Worm (Caenorhabditis elegans) whole organism, late embryonic: ENCODE results near the gene spe-36.

Source experiments
- C08G9.2 ChIP-seq: sonication (generic microtip); optimal IDR thresholded peaks from 2 replicates; lab custom pipeline; 2016; ENCODE audit warnings: mild to moderate bottlenecking, missing genetic modification characterization, moderate library complexity, missing compliant biosample characterization
- F13H6.1 ChIP-seq: sonication (generic microtip); optimal IDR thresholded peaks from 2 replicates; lab custom pipeline; 2016; ENCODE audit warnings: missing genetic modification characterization, missing compliant biosample characterization
- K02D7.2 ChIP-seq: sonication (generic microtip); optimal IDR thresholded peaks from 2 replicates; lab custom pipeline; 2017; ENCODE audit warnings: mild to moderate bottlenecking, missing genetic modification characterization, missing compliant biosample characterization
- Y22D7AL.16 ChIP-seq: sonication (generic microtip); optimal IDR thresholded peaks from 2 replicates; lab custom pipeline; 2016; ENCODE audit warnings: missing genetic modification characterization, missing compliant biosample characterization
- ahr-1 ChIP-seq: sonication (generic microtip); optimal IDR thresholded peaks from 2 replicates; lab custom pipeline; 2016; ENCODE audit warnings: missing genetic modification characterization, missing compliant biosample characterization
- ceh-18 ChIP-seq: sonication (generic microtip); optimal IDR thresholded peaks from 2 replicates; lab custom pipeline; 2016; ENCODE audit warnings: missing genetic modification characterization, missing compliant biosample characterization
- ceh-2 ChIP-seq: sonication (generic microtip); optimal IDR thresholded peaks from 2 replicates; lab custom pipeline; 2016; ENCODE audit warnings: missing genotype, missing genetic modification characterization, missing compliant biosample characterization
- ceh-22 ChIP-seq: sonication (generic microtip); optimal IDR thresholded peaks from 2 replicates; lab custom pipeline; 2017; ENCODE audit warnings: missing biosample characterization, missing genetic modification characterization
- ceh-24 ChIP-seq: sonication (generic microtip); optimal IDR thresholded peaks from 2 replicates; lab custom pipeline; 2016; ENCODE audit warnings: mild to moderate bottlenecking, missing genetic modification characterization, missing compliant biosample characterization
- ceh-30 ChIP-seq: fragments of 150-350 bp; optimal IDR thresholded peaks from 2 replicates; lab custom pipeline; 2014; ENCODE audit warnings: missing biosample characterization, missing genetic modification characterization
- ceh-31 ChIP-seq: sonication (generic microtip); optimal IDR thresholded peaks from 2 replicates; lab custom pipeline; 2016; ENCODE audit warnings: missing genetic modification characterization, missing compliant biosample characterization
- ceh-34 ChIP-seq: sonication (generic microtip); optimal IDR thresholded peaks from 2 replicates; lab custom pipeline; 2016; ENCODE audit warnings: mild to moderate bottlenecking, missing genetic modification characterization, missing compliant biosample characterization
- ceh-45 ChIP-seq: fragments of 200-800 bp; sonication (Bioruptor generic); IDR thresholded peaks from 2 replicates; pipeline ENCODE4 v1.3.6; 2022; ENCODE audit warnings: missing genetic modification reagents, missing genetic modification characterization, missing compliant biosample characterization
- ceh-48 ChIP-seq: sonication (generic microtip); optimal IDR thresholded peaks from 2 replicates; lab custom pipeline; 2016; ENCODE audit warnings: missing genetic modification characterization, inconsistent platforms, missing compliant biosample characterization
- ceh-6 ChIP-seq: fragments of 200-800 bp; sonication (Bioruptor generic); optimal IDR thresholded peaks from 2 replicates; lab custom pipeline; 2018; ENCODE audit warnings: mild to moderate bottlenecking, missing genetic modification characterization, missing compliant biosample characterization
- che-1 ChIP-seq: sonication (generic microtip); optimal IDR thresholded peaks from 2 replicates; lab custom pipeline; 2016; ENCODE audit warnings: mild to moderate bottlenecking, missing genetic modification characterization, missing compliant biosample characterization
- dve-1 ChIP-seq: sonication (generic microtip); optimal IDR thresholded peaks from 2 replicates; lab custom pipeline; 2017; ENCODE audit warnings: antibody characterized with exemption, mild to moderate bottlenecking, missing genetic modification characterization, missing compliant biosample characterization
- elt-2 ChIP-seq: sonication (generic microtip); optimal IDR thresholded peaks from 2 replicates; lab custom pipeline; 2016; ENCODE audit warnings: missing genetic modification reagents, missing genetic modification characterization, missing compliant biosample characterization
- elt-4 ChIP-seq: sonication (generic microtip); optimal IDR thresholded peaks from 2 replicates; lab custom pipeline; 2016; ENCODE audit warnings: missing genetic modification characterization, missing compliant biosample characterization
- ets-4 ChIP-seq: sonication (generic microtip); optimal IDR thresholded peaks from 2 replicates; lab custom pipeline; 2016; ENCODE audit warnings: missing genetic modification characterization, missing compliant biosample characterization
- eyg-1 ChIP-seq: sonication (generic microtip); optimal IDR thresholded peaks from 2 replicates; lab custom pipeline; 2016; ENCODE audit warnings: missing genotype, missing genetic modification characterization, missing compliant biosample characterization
- fax-1 ChIP-seq: sonication (generic microtip); optimal IDR thresholded peaks from 2 replicates; lab custom pipeline; 2016; ENCODE audit warnings: missing genotype, missing genetic modification characterization, missing compliant biosample characterization
- fkh-10 ChIP-seq: fragments of 150-350 bp; optimal IDR thresholded peaks from 2 replicates; lab custom pipeline; 2014; ENCODE audit warnings: missing biosample characterization, missing genetic modification reagents, missing genetic modification characterization
- fkh-6 ChIP-seq: sonication (generic microtip); optimal IDR thresholded peaks from 2 replicates; lab custom pipeline; 2016; ENCODE audit warnings: missing genetic modification characterization, missing compliant biosample characterization
- hlh-13 ChIP-seq: fragments of 200-800 bp; sonication (Bioruptor generic); optimal IDR thresholded peaks from 2 replicates; lab custom pipeline; 2018; ENCODE audit warnings: mild to moderate bottlenecking, missing genetic modification characterization, missing compliant biosample characterization
- hlh-6 ChIP-seq: sonication (generic microtip); optimal IDR thresholded peaks from 2 replicates; lab custom pipeline; 2016; ENCODE audit warnings: missing genotype, missing genetic modification characterization, missing compliant biosample characterization
- hlh-8 ChIP-seq: sonication (generic microtip); optimal IDR thresholded peaks from 2 replicates; lab custom pipeline; 2016; ENCODE audit warnings: missing genotype, missing genetic modification characterization, missing compliant biosample characterization
- lim-6 ChIP-seq: sonication (generic microtip); optimal IDR thresholded peaks from 2 replicates; lab custom pipeline; 2016; ENCODE audit warnings: missing genetic modification characterization, missing compliant biosample characterization
- madf-2 ChIP-seq: sonication (generic microtip); optimal IDR thresholded peaks from 2 replicates; lab custom pipeline; 2017; ENCODE audit warnings: missing genetic modification characterization, missing compliant biosample characterization
- mec-3 ChIP-seq: sonication (generic microtip); optimal IDR thresholded peaks from 2 replicates; lab custom pipeline; 2016; ENCODE audit warnings: borderline replicate concordance, missing genetic modification characterization, missing compliant biosample characterization
- nfya-1 ChIP-seq: sonication (generic microtip); optimal IDR thresholded peaks from 2 replicates; lab custom pipeline; 2017; ENCODE audit warnings: missing genetic modification characterization, mild to moderate bottlenecking, missing compliant biosample characterization, antibody characterized with exemption, moderate library complexity
- nhr-11 ChIP-seq: fragments of 150-350 bp; optimal IDR thresholded peaks from 2 replicates; lab custom pipeline; 2014; ENCODE audit warnings: missing biosample characterization, missing genetic modification characterization
- nhr-232 ChIP-seq: sonication (generic microtip); optimal IDR thresholded peaks from 2 replicates; lab custom pipeline; 2016; ENCODE audit warnings: missing genetic modification characterization, missing compliant biosample characterization
- npax-4 ChIP-seq: sonication (generic microtip); optimal IDR thresholded peaks from 2 replicates; lab custom pipeline; 2016; ENCODE audit warnings: missing genetic modification characterization, missing compliant biosample characterization
- odd-2 ChIP-seq: sonication (generic microtip); optimal IDR thresholded peaks from 2 replicates; lab custom pipeline; 2017; ENCODE audit warnings: antibody characterized with exemption, mild to moderate bottlenecking, missing genetic modification characterization, missing compliant biosample characterization
- pax-1 ChIP-seq: fragments of 150-350 bp; optimal IDR thresholded peaks from 2 replicates; lab custom pipeline; 2014; ENCODE audit warnings: missing biosample characterization, missing genetic modification characterization
- pha-2 ChIP-seq: sonication (generic microtip); optimal IDR thresholded peaks from 2 replicates; lab custom pipeline; 2017; ENCODE audit warnings: mild to moderate bottlenecking, missing genetic modification characterization, missing compliant biosample characterization
- pha-4 ChIP-seq: fragments of 150-350 bp; optimal IDR thresholded peaks from 2 replicates; lab custom pipeline; 2018; ENCODE audit warnings: missing biosample characterization, missing genetic modification reagents, missing genetic modification characterization
- pqm-1 ChIP-seq: sonication (generic microtip); optimal IDR thresholded peaks from 2 replicates; lab custom pipeline; 2016; ENCODE audit warnings: missing genetic modification characterization, missing compliant biosample characterization
- pros-1 ChIP-seq: fragments of 150-350 bp; optimal IDR thresholded peaks from 2 replicates; lab custom pipeline; 2014; ENCODE audit warnings: missing biosample characterization, missing genetic modification reagents, missing genetic modification characterization
- ref-2 ChIP-seq: sonication (generic microtip); optimal IDR thresholded peaks from 2 replicates; lab custom pipeline; 2016; ENCODE audit warnings: missing genetic modification characterization, missing compliant biosample characterization
- rnt-1 ChIP-seq: sonication (generic microtip); optimal IDR thresholded peaks from 2 replicates; lab custom pipeline; 2016; ENCODE audit warnings: missing genetic modification characterization, missing compliant biosample characterization
- sdc-2 ChIP-seq: sonication (generic microtip); optimal IDR thresholded peaks from 2 replicates; lab custom pipeline; 2016; ENCODE audit warnings: missing genotype, missing genetic modification characterization, missing compliant biosample characterization
- sox-4 ChIP-seq: sonication (generic microtip); optimal IDR thresholded peaks from 2 replicates; lab custom pipeline; 2017; ENCODE audit warnings: mild to moderate bottlenecking, missing genetic modification characterization, inconsistent platforms, missing compliant biosample characterization
- tbx-2 ChIP-seq: sonication (generic microtip); optimal IDR thresholded peaks from 2 replicates; lab custom pipeline; 2016; ENCODE audit warnings: missing genetic modification characterization, missing compliant biosample characterization
- ttx-3 ChIP-seq: sonication (generic microtip); optimal IDR thresholded peaks from 2 replicates; lab custom pipeline; 2016; ENCODE audit warnings: missing genetic modification reagents, missing genetic modification characterization, missing compliant biosample characterization
- unc-3 ChIP-seq, 2 experiments: fragments of 200-800 bp in 1 of 2; sonication (Bioruptor generic) in 1 of 2; sonication (generic microtip) in 1 of 2; conservative IDR thresholded peaks in 1 of 2; optimal IDR thresholded peaks in 1 of 2; 2 replicates each; pipeline versions ENCODE4 v1.3.6 to Lab custom; 2016 to 2022; ENCODE audit warnings: missing compliant biosample characterization in 2 of 2, missing genetic modification characterization in 2 of 2, missing genetic modification reagents in 1 of 2
- unc-42 ChIP-seq: sonication (generic microtip); optimal IDR thresholded peaks from 2 replicates; lab custom pipeline; 2016; ENCODE audit warnings: missing genotype, missing genetic modification characterization, missing compliant biosample characterization
- unc-55 ChIP-seq: sonication (generic microtip); optimal IDR thresholded peaks from 2 replicates; lab custom pipeline; 2017; ENCODE audit warnings: missing biosample characterization, missing genetic modification reagents, missing genetic modification characterization
- unc-86 ChIP-seq: sonication (generic microtip); optimal IDR thresholded peaks from 2 replicates; lab custom pipeline; 2016; ENCODE audit warnings: missing genetic modification characterization, missing compliant biosample characterization
- ztf-16 ChIP-seq: sonication (generic microtip); optimal IDR thresholded peaks from 2 replicates; lab custom pipeline; 2017; ENCODE audit warnings: missing genetic modification characterization, missing compliant biosample characterization

spe-36 gene

ce11 chrIV:11594191-11594673, 2.2 kb upstream of the spe-36 start, which contains the start of gene mig-38 (continued):
- TF ChIP-seq pha-2 (no peak), C08G9.2 (peak; percentile 17), eyg-1 (no peak), rnt-1 (tag; lab: Kevin White, UChicago) (peak; percentile 43), pha-4 (tag; lab: Kevin White, UChicago) (no peak), hlh-13 (GFP tag; lab: Kevin White, UChicago) (no peak), hlh-6 (tag; lab: Kevin White, UChicago) (no peak), K02D7.2 (tag; lab: Kevin White, UChicago) (no peak), nhr-11 (no peak), sdc-2 (tag; lab: Kevin White, UChicago) (peak; percentile 48), unc-86 (tag; lab: Kevin White, UChicago) (no peak), odd-2 (tag; lab: Kevin White, UChicago) (no peak), dve-1 (tag; lab: Kevin White, UChicago) (no peak), npax-4 (no peak), ttx-3 (no peak), ref-2 (tag; lab: Kevin White, UChicago) (peak; percentile 54), fkh-10 (no peak), unc-55 (GFP tag; lab: Kevin White, UChicago) (no peak), ahr-1 (tag; lab: Kevin White, UChicago) (no peak), ceh-34 (peak; percentile 20), nhr-232 (tag; lab: Kevin White, UChicago) (no peak), che-1 (tag; lab: Kevin White, UChicago) (no peak), ceh-6 (GFP tag; lab: Kevin White, UChicago) (peak; percentile 29), ceh-24 (no peak), nfya-1 (tag; lab: Kevin White, UChicago) (peak; percentile 58), Y22D7AL.16 (no peak), unc-3 (GFP tag; conservative IDR thresholded peaks at IDR 0.05; lab: Robert Waterston, UW) (no peak), unc-3 (tag; optimal IDR thresholded peaks at IDR 0.05; lab: Kevin White, UChicago) (no peak), ceh-30 (tag; lab: Kevin White, UChicago) (no peak), ets-4 (tag; lab: Kevin White, UChicago) (no peak), elt-2 (tag; lab: Kevin White, UChicago) (no peak), unc-42 (tag; lab: Kevin White, UChicago) (peak; percentile 32), tbx-2 (peak; percentile 26), pax-1 (tag; lab: Kevin White, UChicago) (no peak), fkh-6 (tag; lab: Kevin White, UChicago) (no peak), ztf-16 (tag; lab: Kevin White, UChicago) (no peak), sox-4 (tag; lab: Kevin White, UChicago) (no peak), mec-3 (tag; lab: Kevin White, UChicago) (peak; percentile 31), ceh-48 (tag; lab: Kevin White, UChicago) (no peak), ceh-45 (GFP tag; lab: Robert Waterston, UW) (no peak)
- TF ChIP-seq, all 69 proteins: peak for 20

- no peak for TF ChIP-seq fax-1
- peak; percentile 88 for TF ChIP-seq nfya-1 (tag; lab: Kevin White, UChicago)
- peak; percentile 30 for TF ChIP-seq lim-6 (tag; lab: Kevin White, UChicago)
- peak; percentile 67 for TF ChIP-seq hlh-8 (tag; lab: Kevin White, UChicago)
- TF ChIP-seq madf-2 (tag; lab: Kevin White, UChicago), result no peak
- peak; percentile 24 for TF ChIP-seq F13H6.1 (tag; lab: Kevin White, UChicago)
- TF ChIP-seq ceh-31, result peak; percentile 58
- TF ChIP-seq ceh-18 (tag; lab: Kevin White, UChicago), result peak; percentile 69
- TF ChIP-seq rnt-1 (tag; lab: Kevin White, UChicago), result no peak
- peak; percentile 61 for TF ChIP-seq fkh-10
- TF ChIP-seq pqm-1 (tag; lab: Kevin White, UChicago), result no peak
- no peak for TF ChIP-seq ceh-2 (tag; lab: Kevin White, UChicago)
- no peak for TF ChIP-seq ceh-24
- peak; percentile 80 for TF ChIP-seq tbx-2
- TF ChIP-seq ahr-1 (tag; lab: Kevin White, UChicago), result no peak
- peak; percentile 91 for TF ChIP-seq unc-42 (tag; lab: Kevin White, UChicago)
- no peak for TF ChIP-seq elt-4
- TF ChIP-seq pros-1 (tag; lab: Kevin White, UChicago), result peak; percentile 76
- no peak for TF ChIP-seq npax-4
- peak; percentile 86 for TF ChIP-seq ceh-22 (tag; lab: Kevin White, UChicago)
- no peak for TF ChIP-seq sdc-2 (tag; lab: Kevin White, UChicago)
- TF ChIP-seq Y22D7AL.16, result no peak
Observed at ce11 chrIV:11593415-11594190, 1.5 kb upstream of the spe-36 start, which contains the start of gene F40F11.3. Gene F40F11.3 (minus strand): TSS chrIV:11594003.
